Fruit fly (Drosophila melanogaster): ENCODE measurements around the gene CG32277.

DNA sequence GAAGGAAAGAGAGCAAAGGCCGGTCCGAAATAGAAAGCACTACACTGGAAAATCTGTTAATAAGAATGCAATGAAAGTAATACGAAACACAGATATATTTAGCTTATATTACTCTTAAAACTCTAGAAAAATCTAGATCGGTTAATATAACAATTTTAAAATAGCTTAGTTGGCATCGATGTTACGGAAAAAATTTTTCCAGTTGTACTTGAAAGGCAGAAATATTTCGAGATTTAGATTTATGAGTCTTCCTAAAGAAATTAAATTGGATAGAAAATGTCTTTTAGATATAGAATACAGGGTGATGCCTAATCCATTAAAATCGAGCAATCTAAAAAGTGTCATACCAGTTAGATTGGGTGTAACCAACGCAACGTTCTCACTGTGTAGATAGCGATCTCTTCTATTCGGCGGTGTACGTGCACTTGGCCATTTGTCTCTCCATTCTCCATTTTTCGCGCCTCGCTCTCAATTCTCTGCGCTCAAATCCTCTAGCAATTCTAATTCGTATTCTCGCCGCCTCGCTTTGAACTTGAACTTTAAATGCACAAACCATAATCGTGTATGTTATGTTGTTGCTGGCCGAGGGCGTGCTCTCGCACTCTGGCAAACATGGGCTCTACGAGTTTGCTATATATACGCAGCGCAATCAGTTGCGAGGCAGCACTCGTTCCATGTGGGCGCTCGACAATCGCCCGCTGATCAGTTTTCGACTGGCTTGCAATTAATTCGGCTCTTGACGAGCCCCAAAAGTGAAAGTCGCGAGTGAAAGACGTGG, 44.9 kb upstream of the CG32277 start:
- no peak for TF ChIP-seq Myc (optimal IDR thresholded peaks at IDR 0.05)
- TF ChIP-seq pan (optimal IDR thresholded peaks at IDR 0.05), result no peak
- TF ChIP-seq dsf (GFP tag; optimal IDR thresholded peaks at IDR 0.05; ENCODE audit: borderline replicate concordance), result no peak
- TF ChIP-seq woc (GFP tag; optimal IDR thresholded peaks at IDR 0.05), result no peak
- no peak for TF ChIP-seq ey (GFP tag; optimal IDR thresholded peaks at IDR 0.05)
- no peak for TF ChIP-seq Abd-B (GFP tag; optimal IDR thresholded peaks at IDR 0.05)
- peak; percentile 79 for TF ChIP-seq Hr83 (GFP tag; optimal IDR thresholded peaks at IDR 0.05; ENCODE audit: poor library complexity, severe bottlenecking)
- TF ChIP-seq psq (GFP tag; optimal IDR thresholded peaks at IDR 0.05), result peak; percentile 19
- no peak for TF ChIP-seq br (GFP tag; optimal IDR thresholded peaks at IDR 0.05)
- TF ChIP-seq fru (GFP tag; optimal IDR thresholded peaks at IDR 0.05), result no peak
- no peak for TF ChIP-seq lola (GFP tag; optimal IDR thresholded peaks at IDR 0.05)
- peak; percentile 27 for TF ChIP-seq rgr (GFP tag; optimal IDR thresholded peaks at IDR 0.05)
- TF ChIP-seq h (GFP tag; optimal IDR thresholded peaks at IDR 0.05), result no peak

All from whole organism, wandering third instar larva.